Worm (Caenorhabditis elegans) whole organism, early embryonic: ENCODE measurements around the gene stdh-2.

Experiments
- B0310.2 ChIP-seq: sonication (generic microtip); optimal IDR thresholded peaks from 2 replicates; lab custom pipeline; 2016; ENCODE audit warnings: mild to moderate bottlenecking, missing genetic modification characterization, missing compliant biosample characterization
- F13C5.2 ChIP-seq: sonication (generic microtip); optimal IDR thresholded peaks from 2 replicates; lab custom pipeline; 2017; ENCODE audit warnings: mild to moderate bottlenecking, missing genetic modification characterization, inconsistent platforms, missing compliant biosample characterization
- aly-1 ChIP-seq: sonication (generic microtip); optimal IDR thresholded peaks from 2 replicates; lab custom pipeline; 2016; ENCODE audit warnings: missing genetic modification characterization, missing compliant biosample characterization
- ama-1 ChIP-seq: fragments of 150-350 bp; optimal IDR thresholded peaks from 2 replicates; lab custom pipeline; 2014
- ceh-13 ChIP-seq: fragments of 200-800 bp; sonication (Bioruptor generic); optimal IDR thresholded peaks from 2 replicates; lab custom pipeline; 2018; ENCODE audit warnings: mild to moderate bottlenecking, missing genetic modification characterization, missing compliant biosample characterization
- ceh-36 ChIP-seq: sonication (generic microtip); optimal IDR thresholded peaks from 2 replicates; lab custom pipeline; 2016; ENCODE audit warnings: missing genetic modification characterization, inconsistent platforms, missing compliant biosample characterization
- ets-7 ChIP-seq: sonication (generic microtip); optimal IDR thresholded peaks from 2 replicates; lab custom pipeline; 2016; ENCODE audit warnings: missing genotype, missing genetic modification characterization, missing compliant biosample characterization
- flt-1 ChIP-seq: fragments of 200-800 bp; sonication (Bioruptor generic); IDR thresholded peaks from 2 replicates; pipeline ENCODE4 v1.3.6; 2022; ENCODE audit warnings: missing genetic modification characterization, missing compliant biosample characterization
- hmbx-1 ChIP-seq: sonication (generic microtip); optimal IDR thresholded peaks from 2 replicates; lab custom pipeline; 2016; ENCODE audit warnings: mild to moderate bottlenecking, missing genetic modification characterization, missing compliant biosample characterization
- hmg-4 ChIP-seq: fragments of 200-800 bp; sonication (Bioruptor generic); optimal IDR thresholded peaks from 2 replicates; lab custom pipeline; 2018; ENCODE audit warnings: mild to moderate bottlenecking, missing genetic modification characterization, missing compliant biosample characterization
- hnd-1 ChIP-seq: sonication (generic microtip); optimal IDR thresholded peaks from 2 replicates; lab custom pipeline; 2016; ENCODE audit warnings: missing genetic modification characterization, missing compliant biosample characterization
- pes-1 ChIP-seq: fragments of 200-800 bp; sonication (Bioruptor generic); IDR thresholded peaks from 2 replicates; pipeline ENCODE4 v1.3.6; 2022; ENCODE audit warnings: missing genetic modification reagents, missing genetic modification characterization, missing compliant biosample characterization
- scrt-1 ChIP-seq: fragments of 200-800 bp; sonication (Bioruptor generic); IDR thresholded peaks from 2 replicates; pipeline ENCODE4 v1.3.6; 2022; ENCODE audit warnings: missing genetic modification characterization, missing compliant biosample characterization
- sea-1 ChIP-seq: fragments of 200-800 bp; sonication (Bioruptor generic); conservative IDR thresholded peaks from 2 replicates; pipeline ENCODE4 v1.3.6; 2022; ENCODE audit warnings: missing genetic modification characterization, missing compliant biosample characterization
- tbx-11 ChIP-seq: fragments of 200-800 bp; sonication (Bioruptor generic); IDR thresholded peaks from 2 replicates; pipeline ENCODE4 v1.3.6; 2022; ENCODE audit warnings: missing genetic modification characterization, missing compliant biosample characterization
- tbx-37 ChIP-seq: fragments of 200-800 bp; sonication (Bioruptor generic); conservative IDR thresholded peaks from 2 replicates; pipeline ENCODE4 v1.3.6; 2022; ENCODE audit warnings: missing genetic modification reagents, missing genetic modification characterization, missing compliant biosample characterization
- tra-4 ChIP-seq: sonication (generic microtip); optimal IDR thresholded peaks from 2 replicates; lab custom pipeline; 2017; ENCODE audit warnings: missing genetic modification characterization, missing compliant biosample characterization

stdh-2 gene

DNA sequence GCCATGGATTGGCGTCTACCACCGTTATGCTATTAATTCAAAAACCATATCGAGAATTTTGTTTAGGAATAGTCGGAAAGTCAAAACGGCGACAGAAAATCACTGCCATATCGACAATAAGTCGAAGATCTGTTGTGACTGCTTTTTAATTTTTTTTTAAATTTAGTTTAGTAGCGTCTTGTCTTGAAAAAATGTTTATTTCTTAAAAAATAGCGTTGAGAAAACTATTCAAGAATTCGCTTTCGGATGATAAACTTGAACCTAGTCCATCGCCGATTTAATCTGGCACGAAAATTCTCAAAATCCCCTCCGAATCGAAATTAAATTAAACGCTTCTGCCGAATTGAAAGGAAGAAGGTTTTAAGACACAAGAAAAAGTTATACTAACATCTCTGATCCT lies 32.0 kb upstream of the stdh-2 start, which contains the start of gene srh-279:
srh-279 (plus strand) TSS at position 301 of the 400 bp plus-strand sequence.
- no peak for TF ChIP-seq F13C5.2 (tag; lab: Kevin White, UChicago)
- TF ChIP-seq ama-1 = no peak
- no peak for TF ChIP-seq tra-4 (tag; lab: Kevin White, UChicago)
- no peak for TF ChIP-seq B0310.2 (tag; lab: Kevin White, UChicago)
- no peak for TF ChIP-seq flt-1
- no peak for TF ChIP-seq hmbx-1 (tag; lab: Kevin White, UChicago)
- no peak for TF ChIP-seq scrt-1 (GFP tag; lab: Robert Waterston, UW)
- no peak for TF ChIP-seq pes-1 (GFP tag; lab: Robert Waterston, UW)
- no peak for TF ChIP-seq ceh-36
- TF ChIP-seq tbx-11 (GFP tag; lab: Robert Waterston, UW) = no peak
- no peak for TF ChIP-seq ceh-13
- TF ChIP-seq ets-7 = no peak
- TF ChIP-seq aly-1 = no peak
- no peak for TF ChIP-seq sea-1 (GFP tag; lab: Robert Waterston, UW)
- no peak for TF ChIP-seq hmg-4 (GFP tag; lab: Kevin White, UChicago)
- TF ChIP-seq tbx-37 (GFP tag; lab: Robert Waterston, UW) = no peak
- no peak for TF ChIP-seq hnd-1

DNA sequence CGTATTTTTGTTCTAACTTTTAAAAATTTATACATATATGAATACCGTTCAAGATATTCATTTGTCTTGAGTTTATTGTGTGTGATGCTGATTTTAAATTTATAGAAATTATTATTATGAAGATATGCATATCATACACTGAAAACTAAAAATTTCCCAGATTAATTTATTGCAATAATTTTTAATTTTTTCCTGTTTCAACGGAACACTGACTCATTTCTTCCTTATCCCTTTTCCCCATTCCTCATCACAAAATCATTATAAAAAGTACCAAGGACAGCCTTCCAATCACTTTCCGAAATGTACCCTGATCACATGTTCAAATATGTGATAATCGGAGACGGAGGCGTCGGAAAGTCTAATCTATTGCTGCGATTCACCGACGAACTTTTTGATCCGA lies 29.5 kb upstream of the stdh-2 start, which contains the start of gene rabr-4:
rabr-4 (plus strand) TSS at position 301 of the 400 bp plus-strand sequence.
- no peak for TF ChIP-seq pes-1 (GFP tag; lab: Robert Waterston, UW)
- no peak for TF ChIP-seq aly-1
- no peak for TF ChIP-seq flt-1
- no peak for TF ChIP-seq ets-7
- no peak for TF ChIP-seq B0310.2 (tag; lab: Kevin White, UChicago)
- no peak for TF ChIP-seq tra-4 (tag; lab: Kevin White, UChicago)
- TF ChIP-seq scrt-1 (GFP tag; lab: Robert Waterston, UW) = no peak
- no peak for TF ChIP-seq F13C5.2 (tag; lab: Kevin White, UChicago)
- no peak for TF ChIP-seq ceh-36
- TF ChIP-seq hmbx-1 (tag; lab: Kevin White, UChicago) = no peak
- no peak for TF ChIP-seq tbx-11 (GFP tag; lab: Robert Waterston, UW)

DNA sequence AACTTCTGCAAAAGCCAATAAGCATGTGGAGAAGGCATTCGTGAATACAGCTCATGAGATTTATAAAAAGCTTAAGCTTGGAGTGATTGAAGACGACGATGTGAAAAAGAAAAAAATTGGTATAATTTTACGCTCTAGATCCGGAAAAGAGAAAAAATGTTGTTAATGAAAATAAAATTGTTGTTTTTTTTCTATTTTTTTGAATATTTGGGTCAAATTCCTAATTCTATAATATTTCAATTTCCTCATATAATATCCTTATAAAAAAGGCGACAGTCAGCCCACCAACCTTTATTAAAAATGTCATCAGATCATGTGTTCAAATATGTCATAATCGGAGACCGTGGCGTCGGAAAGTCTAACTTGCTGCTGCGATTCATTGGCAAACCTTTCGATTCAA lies 28.7 kb upstream of the stdh-2 start, which contains the start of gene rabr-3:
rabr-3 (plus strand) TSS at position 301 of the 400 bp plus-strand sequence.
- TF ChIP-seq pes-1 (GFP tag; lab: Robert Waterston, UW) (no peak), hnd-1 (no peak), hmg-4 (GFP tag; lab: Kevin White, UChicago) (no peak), tbx-11 (GFP tag; lab: Robert Waterston, UW) (no peak), ceh-13 (no peak), scrt-1 (GFP tag; lab: Robert Waterston, UW) (no peak), ama-1 (no peak), F13C5.2 (tag; lab: Kevin White, UChicago) (no peak), B0310.2 (tag; lab: Kevin White, UChicago) (no peak), sea-1 (GFP tag; lab: Robert Waterston, UW) (no peak), tbx-37 (GFP tag; lab: Robert Waterston, UW) (no peak), ets-7 (no peak), hmbx-1 (tag; lab: Kevin White, UChicago) (no peak), ceh-36 (no peak), flt-1 (no peak), tra-4 (tag; lab: Kevin White, UChicago) (no peak), aly-1 (no peak)

DNA sequence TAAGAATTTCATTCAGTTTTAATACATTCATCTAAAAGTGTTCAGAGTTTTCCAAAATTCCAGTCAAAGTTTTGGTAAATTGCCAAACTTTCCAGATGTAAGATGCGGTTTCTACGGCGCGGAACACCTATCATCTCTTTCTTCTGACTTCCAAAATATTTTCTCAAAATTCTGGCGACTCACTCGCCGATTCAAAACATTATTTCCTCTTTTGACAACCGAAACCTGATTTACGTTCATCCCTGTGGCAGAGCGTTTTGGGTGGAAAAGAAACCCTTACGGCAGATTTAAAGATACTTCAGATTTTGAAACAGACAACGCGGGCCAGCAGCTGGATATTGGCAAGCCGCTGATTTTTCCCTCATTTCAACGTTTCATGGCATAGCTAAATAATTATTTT lies 26.1 kb upstream of the stdh-2 start, which contains the start of gene F11A5.5:
F11A5.5 (plus strand) TSS at position 301 of the 400 bp plus-strand sequence.
- TF ChIP-seq tbx-37 (GFP tag; lab: Robert Waterston, UW) (no peak), flt-1 (no peak), scrt-1 (GFP tag; lab: Robert Waterston, UW) (no peak), ceh-13 (no peak), sea-1 (GFP tag; lab: Robert Waterston, UW) (no peak), ceh-36 (no peak), hnd-1 (no peak), tra-4 (tag; lab: Kevin White, UChicago) (no peak)

DNA sequence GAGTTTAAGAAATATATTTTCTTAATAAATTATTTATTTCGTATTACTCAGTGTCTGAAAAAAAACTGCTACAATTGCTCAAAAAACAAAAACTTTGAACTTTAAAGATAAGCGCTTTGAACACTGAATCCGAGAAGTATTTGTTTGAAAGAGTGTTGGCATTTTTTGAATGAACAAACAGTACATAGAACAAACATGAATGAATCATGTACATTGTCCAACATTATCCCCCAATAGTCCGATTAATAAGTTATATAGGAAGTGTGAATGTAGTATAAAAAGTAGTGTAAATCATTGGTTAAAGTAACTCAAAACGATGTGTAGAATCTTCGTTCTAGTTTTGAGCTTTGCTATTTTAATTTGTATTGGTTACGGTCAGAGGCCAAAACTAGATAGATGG lies 22.4 kb upstream of the stdh-2 start, which contains the start of gene F11A5.17:
F11A5.17 (plus strand) TSS at position 301 of the 400 bp plus-strand sequence.
- TF ChIP-seq hnd-1 = no peak

DNA sequence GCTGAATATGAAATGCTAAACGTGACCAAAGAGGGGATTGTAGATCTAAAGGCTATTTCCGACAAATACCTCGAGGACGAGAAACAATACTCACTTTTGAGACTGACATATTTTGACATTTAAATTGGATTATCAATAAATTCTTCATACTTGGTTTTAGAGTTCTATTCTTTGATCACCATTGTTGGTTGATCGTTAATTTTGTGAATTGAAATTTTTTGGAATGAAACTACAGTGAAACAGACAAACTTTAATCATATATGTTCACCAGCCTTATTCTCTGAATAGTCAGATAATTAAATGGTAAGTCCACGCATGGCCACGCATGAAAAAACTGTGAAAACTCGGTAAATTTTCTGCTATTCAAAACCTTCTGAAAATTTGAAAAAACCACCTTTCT lies 21.5 kb upstream of the stdh-2 start, which contains the start of gene F11A5.18:
F11A5.18 (plus strand) TSS at position 301 of the 400 bp plus-strand sequence.
- TF ChIP-seq pes-1 (GFP tag; lab: Robert Waterston, UW) = no peak
- no peak for TF ChIP-seq hnd-1
- TF ChIP-seq tra-4 (tag; lab: Kevin White, UChicago) = no peak
- no peak for TF ChIP-seq ceh-13
- no peak for TF ChIP-seq ets-7
- no peak for TF ChIP-seq ama-1
- no peak for TF ChIP-seq scrt-1 (GFP tag; lab: Robert Waterston, UW)
- no peak for TF ChIP-seq sea-1 (GFP tag; lab: Robert Waterston, UW)

DNA sequence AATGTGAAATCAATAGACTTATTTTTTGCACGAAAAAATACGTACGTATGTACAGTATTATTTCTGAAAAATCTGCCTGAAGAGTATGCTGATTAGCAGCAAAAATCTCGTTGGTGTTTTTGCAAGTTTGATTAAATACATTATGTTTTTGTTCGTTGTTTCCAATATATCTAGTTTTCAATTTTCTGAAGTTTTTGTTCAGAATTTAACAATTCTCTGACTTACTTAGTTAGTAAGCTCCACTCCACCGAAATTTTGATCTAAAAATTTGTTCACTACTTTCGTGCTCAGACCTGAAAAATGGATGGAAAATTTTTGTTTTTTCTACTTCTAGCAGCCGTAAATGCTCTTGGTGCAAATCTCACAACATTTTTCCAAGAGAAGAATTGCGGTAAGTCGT lies 19.2 kb upstream of the stdh-2 start, which contains the start of gene irld-26:
irld-26 (plus strand) TSS at position 301 of the 400 bp plus-strand sequence.
- TF ChIP-seq B0310.2 (tag; lab: Kevin White, UChicago) (no peak), tra-4 (tag; lab: Kevin White, UChicago) (no peak), tbx-11 (GFP tag; lab: Robert Waterston, UW) (no peak), sea-1 (GFP tag; lab: Robert Waterston, UW) (no peak), ets-7 (no peak), pes-1 (GFP tag; lab: Robert Waterston, UW) (no peak)

DNA sequence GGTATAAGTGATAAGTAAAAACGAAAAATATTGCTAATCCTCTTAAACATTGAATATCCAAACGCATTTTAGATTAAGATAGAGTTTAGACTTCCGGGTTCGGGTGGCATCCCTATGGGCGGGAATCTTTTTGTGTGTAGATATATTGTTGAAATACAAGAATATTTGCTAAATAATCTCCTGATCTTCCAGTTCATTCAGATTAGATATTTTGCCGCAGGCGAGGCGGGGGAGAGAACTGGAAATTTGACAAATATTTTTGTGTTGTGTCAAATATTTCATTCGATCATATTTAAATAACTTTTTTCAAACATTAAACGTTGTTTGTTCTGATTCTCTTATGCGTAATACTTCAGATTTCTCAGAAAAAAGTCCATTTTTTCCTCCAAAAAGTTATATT lies 14.3 kb upstream of the stdh-2 start, which contains the start of gene oac-15:
oac-15 (minus strand) TSS at position 101 of the 400 bp plus-strand sequence.
- TF ChIP-seq sea-1 (GFP tag; lab: Robert Waterston, UW) = no peak
- TF ChIP-seq pes-1 (GFP tag; lab: Robert Waterston, UW) = no peak
- TF ChIP-seq F13C5.2 (tag; lab: Kevin White, UChicago) = no peak
- TF ChIP-seq ama-1 = no peak
- TF ChIP-seq scrt-1 (GFP tag; lab: Robert Waterston, UW) = no peak
- TF ChIP-seq hmbx-1 (tag; lab: Kevin White, UChicago) = no peak
- no peak for TF ChIP-seq tbx-37 (GFP tag; lab: Robert Waterston, UW)
- TF ChIP-seq tra-4 (tag; lab: Kevin White, UChicago) = no peak
- no peak for TF ChIP-seq ceh-36
- TF ChIP-seq ceh-13 = no peak
